Fruit fly (Drosophila melanogaster) whole organism, embryonic: ENCODE data around the gene CG5892.

Source experiments
- Abd-B ChIP-seq: fragments of 200-800 bp; sonication (Bioruptor generic); optimal IDR thresholded peaks from 2 replicates; lab custom pipeline; 2018; ENCODE audit warnings: missing biosample characterization, mild to moderate bottlenecking, missing genetic modification characterization, moderate library complexity
- C15 ChIP-seq: fragments of 200-800 bp; sonication (Bioruptor generic); IDR thresholded peaks from 3 replicates; pipeline ENCODE4 v1.3.6; 2022; ENCODE audit warnings: missing biosample characterization, missing genetic modification characterization
- CG1024 ChIP-seq: fragments of 200-800 bp; sonication (Bioruptor generic); IDR thresholded peaks from 2 replicates; pipeline ENCODE4 v1.3.6; 2022; ENCODE audit warnings: missing biosample characterization, missing genetic modification characterization
- CG10366 ChIP-seq: fragments of 200-800 bp; sonication (Bioruptor generic); IDR thresholded peaks from 2 replicates; pipeline ENCODE4 v1.3.6; 2022; ENCODE audit warnings: missing biosample characterization, missing genetic modification characterization
- CG10565 ChIP-seq: fragments of 200-800 bp; sonication (Bioruptor generic); optimal IDR thresholded peaks from 3 replicates; lab custom pipeline; 2016; ENCODE audit warnings: missing biosample characterization, mild to moderate bottlenecking, missing genetic modification characterization
- CG10979 ChIP-seq: fragments of 200-800 bp; sonication (Bioruptor generic); optimal IDR thresholded peaks from 2 replicates; lab custom pipeline; 2018; ENCODE audit warnings: missing biosample characterization, mild to moderate bottlenecking, missing genetic modification characterization, moderate library complexity
- CG12391 ChIP-seq: fragments of 200-800 bp; sonication (Bioruptor generic); optimal IDR thresholded peaks from 3 replicates; lab custom pipeline; 2018; ENCODE audit warnings: missing biosample characterization, mild to moderate bottlenecking, missing genetic modification characterization, moderate library complexity
- CG16813 ChIP-seq: fragments of 200-800 bp; sonication (Bioruptor generic); IDR thresholded peaks from 3 replicates; pipeline ENCODE4 v1.3.6; 2022; ENCODE audit warnings: missing biosample characterization, missing genetic modification characterization; ENCODE audit not compliant: partially characterized antibody
- CG17359 ChIP-seq: fragments of 200-800 bp; sonication (Bioruptor generic); optimal IDR thresholded peaks from 3 replicates; lab custom pipeline; 2018; ENCODE audit warnings: missing biosample characterization, mild to moderate bottlenecking, missing genetic modification characterization, moderate library complexity
- CG18619 ChIP-seq: fragments of 200-800 bp; sonication (Bioruptor generic); optimal IDR thresholded peaks from 3 replicates; lab custom pipeline; 2017; ENCODE audit warnings: missing biosample characterization, mild to moderate bottlenecking, missing genetic modification characterization
- CG2129 ChIP-seq: fragments of 200-800 bp; sonication (Bioruptor generic); IDR thresholded peaks from 2 replicates; pipeline ENCODE4 v1.3.6; 2022; ENCODE audit warnings: missing biosample characterization, missing genetic modification characterization; ENCODE audit not compliant: partially characterized antibody
- CG3407 ChIP-seq: fragments of 200-800 bp; sonication (Bioruptor generic); optimal IDR thresholded peaks from 2 replicates; lab custom pipeline; 2018; ENCODE audit warnings: missing biosample characterization, mild to moderate bottlenecking, missing genetic modification characterization
- CG3995 ChIP-seq: fragments of 200-800 bp; sonication (Bioruptor generic); optimal IDR thresholded peaks from 3 replicates; lab custom pipeline; 2016; ENCODE audit warnings: missing biosample characterization, missing genetic modification characterization
- CG4282 ChIP-seq: fragments of 200-800 bp; sonication (Bioruptor generic); optimal IDR thresholded peaks from 2 replicates; lab custom pipeline; 2016; ENCODE audit warnings: missing biosample characterization, missing genetic modification characterization
- CG7928 ChIP-seq: fragments of 200-800 bp; sonication (Bioruptor generic); optimal IDR thresholded peaks from 2 replicates; lab custom pipeline; 2017; ENCODE audit warnings: missing biosample characterization, mild to moderate bottlenecking, missing genetic modification characterization
- CG8478 ChIP-seq: fragments of >200 bp; optimal IDR thresholded peaks from 2 replicates; lab custom pipeline; 2018
- CG8765 ChIP-seq: fragments of 200-800 bp; sonication (Bioruptor generic); IDR thresholded peaks from 2 replicates; pipeline ENCODE4 v1.3.6; 2022; ENCODE audit warnings: missing biosample characterization, missing genetic modification characterization
- CG9609 ChIP-seq: fragments of 200-800 bp; sonication (Bioruptor generic); optimal IDR thresholded peaks from 3 replicates; lab custom pipeline; 2016; ENCODE audit warnings: missing biosample characterization, missing genetic modification characterization
- CTCF ChIP-seq: fragments of 200-800 bp; sonication (Bioruptor generic); optimal IDR thresholded peaks from 2 replicates; lab custom pipeline; 2017; ENCODE audit warnings: missing biosample characterization, mild to moderate bottlenecking, missing genetic modification characterization, moderate library complexity
- D19A ChIP-seq: fragments of 200-800 bp; optimal IDR thresholded peaks from 3 replicates; lab custom pipeline; 2019; ENCODE audit warnings: missing biosample characterization, mild to moderate bottlenecking, missing genetic modification characterization, moderate library complexity
- Deaf1 ChIP-seq: fragments of 200-800 bp; optimal IDR thresholded peaks from 3 replicates; lab custom pipeline; 2019; ENCODE audit warnings: missing biosample characterization, mild to moderate bottlenecking, missing genetic modification characterization, moderate library complexity
- Dp ChIP-seq: fragments of 200-800 bp; sonication (Bioruptor generic); optimal IDR thresholded peaks from 2 replicates; lab custom pipeline; 2018; ENCODE audit warnings: missing biosample characterization, mild to moderate bottlenecking, missing genetic modification characterization, moderate library complexity
- E2f1 ChIP-seq: fragments of 200-800 bp; sonication (Bioruptor generic); IDR thresholded peaks from 2 replicates; pipeline ENCODE4 v1.3.6; 2022; ENCODE audit warnings: missing biosample characterization, missing genetic modification characterization
- Ets97D ChIP-seq: fragments of 200-800 bp; sonication (Bioruptor generic); optimal IDR thresholded peaks from 3 replicates; lab custom pipeline; 2016; ENCODE audit warnings: missing biosample characterization, missing genetic modification characterization
- Lim3 ChIP-seq: fragments of 200-800 bp; sonication (Bioruptor generic); IDR thresholded peaks from 2 replicates; pipeline ENCODE4 v1.3.6; 2022; ENCODE audit warnings: missing biosample characterization, missing genetic modification characterization
- Nf-YC ChIP-seq: fragments of 200-800 bp; optimal IDR thresholded peaks from 3 replicates; lab custom pipeline; 2019; ENCODE audit warnings: missing biosample characterization, mild to moderate bottlenecking, missing genetic modification characterization, moderate library complexity
- Pdp1 ChIP-seq, 2 experiments: fragments of 200-800 bp; sonication (Bioruptor generic); optimal IDR thresholded peaks; 3 replicates each; lab custom pipeline; 2016; ENCODE audit warnings: missing biosample characterization in 2 of 2, missing genetic modification characterization in 2 of 2, mild to moderate bottlenecking in 1 of 2, moderate library complexity in 1 of 2
- Sox100B ChIP-seq: fragments of 200-800 bp; sonication (Bioruptor generic); optimal IDR thresholded peaks from 3 replicates; lab custom pipeline; 2018; ENCODE audit warnings: missing biosample characterization, mild to moderate bottlenecking, missing genetic modification characterization
- Ssrp ChIP-seq: fragments of 200-800 bp; sonication (Bioruptor generic); optimal IDR thresholded peaks from 2 replicates; lab custom pipeline; 2018; ENCODE audit warnings: missing biosample characterization, mild to moderate bottlenecking, missing genetic modification characterization, moderate library complexity
- TFAM ChIP-seq: fragments of 200-800 bp; sonication (Bioruptor generic); optimal IDR thresholded peaks from 2 replicates; lab custom pipeline; 2017; ENCODE audit warnings: missing biosample characterization, missing genetic modification characterization, inconsistent platforms
- Vsx1 ChIP-seq: fragments of 200-800 bp; sonication (Bioruptor generic); optimal IDR thresholded peaks from 2 replicates; lab custom pipeline; 2017; ENCODE audit warnings: missing biosample characterization, mild to moderate bottlenecking, missing genetic modification characterization, missing genetic modification reagents
- ac ChIP-seq: fragments of 200-800 bp; sonication (Bioruptor generic); optimal IDR thresholded peaks from 3 replicates; lab custom pipeline; 2017; ENCODE audit warnings: missing biosample characterization, mild to moderate bottlenecking, missing genetic modification characterization
- bigmax ChIP-seq: fragments of 200-800 bp; sonication (Bioruptor generic); optimal IDR thresholded peaks from 2 replicates; lab custom pipeline; 2018; ENCODE audit warnings: missing biosample characterization, mild to moderate bottlenecking, missing genetic modification characterization
- btn ChIP-seq: fragments of 200-800 bp; sonication (Bioruptor generic); optimal IDR thresholded peaks from 2 replicates; lab custom pipeline; 2016; ENCODE audit warnings: missing biosample characterization, missing genetic modification characterization
- chinmo ChIP-seq: fragments of 200-800 bp; sonication (Bioruptor generic); IDR thresholded peaks from 4 replicates; pipeline ENCODE4 v1.3.6; 2022; ENCODE audit warnings: missing biosample characterization, missing genetic modification characterization; ENCODE audit not compliant: partially characterized antibody
- fd3F ChIP-seq: fragments of 200-800 bp; sonication (Bioruptor generic); optimal IDR thresholded peaks from 2 replicates; lab custom pipeline; 2018; ENCODE audit warnings: missing biosample characterization, mild to moderate bottlenecking, missing genetic modification characterization, moderate library complexity
- fru ChIP-seq: fragments of >200 bp; optimal IDR thresholded peaks from 2 replicates; lab custom pipeline; 2017
- gsb ChIP-seq: fragments of 200-800 bp; sonication (Bioruptor generic); IDR thresholded peaks from 2 replicates; pipeline ENCODE4 v1.3.6; 2022; ENCODE audit warnings: missing biosample characterization, missing genetic modification characterization
- gt ChIP-seq: fragments of 200-800 bp; sonication (Bioruptor generic); IDR thresholded peaks from 2 replicates; pipeline ENCODE4 v1.3.6; 2022; ENCODE audit warnings: missing biosample characterization, missing genetic modification characterization
- ham ChIP-seq: fragments of 200-800 bp; sonication (Bioruptor generic); IDR thresholded peaks from 2 replicates; pipeline ENCODE4 v1.3.6; 2022; ENCODE audit warnings: missing biosample characterization, missing genetic modification characterization
- hb ChIP-seq: fragments of 200-800 bp; sonication (Bioruptor generic); IDR thresholded peaks from 3 replicates; pipeline ENCODE4 v1.3.6; 2022; ENCODE audit warnings: missing biosample characterization, missing genetic modification characterization; ENCODE audit not compliant: partially characterized antibody
- jumu ChIP-seq: fragments of 200-800 bp; sonication (Bioruptor generic); optimal IDR thresholded peaks from 3 replicates; lab custom pipeline; 2016; ENCODE audit warnings: missing biosample characterization, missing genetic modification characterization
- kni ChIP-seq: fragments of 200-800 bp; sonication (Bioruptor generic); optimal IDR thresholded peaks from 3 replicates; lab custom pipeline; 2017; ENCODE audit warnings: mild to moderate bottlenecking, missing biosample characterization, missing genetic modification reagents, missing genetic modification characterization
- pan ChIP-seq, 4 experiments: fragments of >200 bp in 3 of 4; fragments of 200-800 bp in 1 of 4; sonication (Bioruptor generic) in 1 of 4; optimal IDR thresholded peaks in 3 of 4; IDR thresholded peaks in 1 of 4; 2 replicates each; pipeline versions ENCODE4 v1.3.6 to Lab custom; 2017 to 2022; ENCODE audit warnings: missing biosample characterization in 2 of 4, missing genetic modification characterization in 2 of 4, mixed read lengths in 1 of 4
- ranshi ChIP-seq: fragments of 200-800 bp; sonication (Bioruptor generic); IDR thresholded peaks from 2 replicates; pipeline ENCODE4 v1.3.6; 2022; ENCODE audit warnings: missing biosample characterization, missing genetic modification characterization
- rib ChIP-seq: fragments of 200-800 bp; sonication (Bioruptor generic); IDR thresholded peaks from 2 replicates; pipeline ENCODE4 v1.3.6; 2022; ENCODE audit warnings: missing biosample characterization, missing genetic modification characterization
- ro ChIP-seq: fragments of 200-800 bp; sonication (Bioruptor generic); IDR thresholded peaks from 2 replicates; pipeline ENCODE4 v1.3.6; 2022; ENCODE audit warnings: missing biosample characterization, missing genetic modification characterization
- sc ChIP-seq, 3 experiments: fragments of >200 bp in 2 of 3; fragments of 200-800 bp in 1 of 3; sonication (Bioruptor generic) in 1 of 3; optimal IDR thresholded peaks; 2 replicates in 2 of 3; 3 replicates in 1 of 3; lab custom pipeline; 2017; ENCODE audit warnings: mild to moderate bottlenecking in 1 of 3, missing biosample characterization in 1 of 3, missing genetic modification characterization in 1 of 3, missing genetic modification reagents in 1 of 3
- sens-2 ChIP-seq: fragments of 200-800 bp; sonication (Bioruptor generic); IDR thresholded peaks from 2 replicates; pipeline ENCODE4 v1.3.6; 2022; ENCODE audit warnings: missing biosample characterization, missing genetic modification characterization
- z ChIP-seq: fragments of 200-800 bp; sonication (Bioruptor generic); IDR thresholded peaks from 3 replicates; pipeline ENCODE4 v1.3.6; 2022; ENCODE audit warnings: missing biosample characterization, missing genetic modification characterization
- zf30C ChIP-seq: fragments of 200-800 bp; sonication (Bioruptor generic); optimal IDR thresholded peaks from 3 replicates; lab custom pipeline; 2018; ENCODE audit warnings: missing biosample characterization, mild to moderate bottlenecking, missing genetic modification characterization

CG5892 gene

DNA sequence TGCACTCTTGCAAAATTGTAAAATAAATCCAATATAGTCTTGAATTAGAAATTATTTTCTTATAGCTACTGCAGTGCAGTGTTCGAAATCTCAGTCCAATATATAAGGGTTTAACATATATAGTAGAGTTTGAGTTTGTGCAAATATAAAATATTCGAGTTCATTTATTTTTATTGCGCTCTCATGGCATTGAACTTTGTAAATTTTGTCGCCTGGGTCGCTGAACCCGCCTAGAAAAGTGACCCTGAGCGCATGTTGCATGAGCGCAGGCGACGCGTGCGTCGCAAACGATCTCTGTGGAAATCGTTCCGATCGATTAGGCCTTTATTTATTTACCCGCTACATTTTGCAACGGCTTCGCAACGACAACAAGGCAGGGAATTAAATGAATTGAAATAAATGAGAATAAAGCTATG, 42.5 kb upstream of the CG5892 start (continued):
- TF ChIP-seq pan (optimal IDR thresholded peaks at IDR 0.05; lab: Kevin White, UChicago) (no peak), pan (GFP tag; optimal IDR thresholded peaks at IDR 0.05 in 1 of 2, IDR thresholded peaks at IDR 0.05 in 1 of 2) (peak in 1 of 2 experiments; percentile 49), fd3F (GFP tag; lab: Kevin White, UChicago) (no peak), Ets97D (GFP tag; lab: Kevin White, UChicago) (no peak), CG9609 (GFP tag; lab: Kevin White, UChicago) (no peak), CG16813 (GFP tag; lab: Robert Waterston, UW) (no peak), Nf-YC (tag; lab: Kevin White, UChicago) (no peak), Vsx1 (GFP tag; lab: Kevin White, UChicago) (peak; percentile 29), rib (GFP tag; lab: Robert Waterston, UW) (no peak), CTCF (no peak), gsb (GFP tag; lab: Robert Waterston, UW) (no peak), kni (GFP tag; lab: Kevin White, UChicago) (no peak), TFAM (GFP tag; lab: Kevin White, UChicago) (no peak), C15 (GFP tag; lab: Robert Waterston, UW) (no peak), btn (GFP tag; lab: Kevin White, UChicago) (no peak), CG12391 (peak; percentile 66), CG8478 (lab: Kevin White, UChicago) (no peak), CG1024 (GFP tag; lab: Robert Waterston, UW) (no peak), D19A (peak; percentile 2), CG3995 (GFP tag; lab: Kevin White, UChicago) (no peak), hb (GFP tag; lab: Robert Waterston, UW) (no peak), gt (GFP tag; lab: Robert Waterston, UW) (no peak), Pdp1 (GFP tag; optimal IDR thresholded peaks at IDR 0.05; lab: Kevin White, UChicago) (peak in 1 of 2 experiments; percentile 15), chinmo (GFP tag; lab: Robert Waterston, UW) (no peak), Sox100B (GFP tag; lab: Kevin White, UChicago) (no peak), Lim3 (GFP tag; lab: Robert Waterston, UW) (no peak), bigmax (no peak), z (no peak), CG7928 (GFP tag; lab: Kevin White, UChicago) (no peak), CG2129 (GFP tag; lab: Robert Waterston, UW) (no peak), Abd-B (GFP tag; lab: Kevin White, UChicago) (peak; percentile 47), Ssrp (peak; percentile 12), sc (optimal IDR thresholded peaks at IDR 0.05; lab: Kevin White, UChicago) (no peak), sc (GFP tag; optimal IDR thresholded peaks at IDR 0.05; lab: Kevin White, UChicago) (peak; percentile 25), E2f1 (GFP tag; lab: Robert Waterston, UW) (no peak), CG10366 (peak; percentile 45), CG10979 (peak; percentile 31), fru (lab: Kevin White, UChicago) (no peak), CG4282 (no peak), CG18619 (GFP tag; lab: Kevin White, UChicago) (peak; percentile 42), zf30C (no peak), ro (GFP tag; lab: Robert Waterston, UW) (no peak), ham (GFP tag; lab: Robert Waterston, UW) (no peak), jumu (no peak), CG3407 (GFP tag; lab: Kevin White, UChicago) (peak; percentile 29), CG10565 (GFP tag; lab: Kevin White, UChicago) (no peak), sens-2 (GFP tag; lab: Robert Waterston, UW) (no peak), CG8765 (0 out of 2 replicates have a peak, but pooled peaks have one; percentile 9), ac (GFP tag; lab: Kevin White, UChicago) (no peak), CG17359 (tag; lab: Kevin White, UChicago) (no peak), Dp (GFP tag; lab: Kevin White, UChicago) (no peak), Deaf1 (tag; lab: Kevin White, UChicago) (no peak), ranshi (GFP tag; lab: Robert Waterston, UW) (0 out of 2 replicates have a peak, but pooled peaks have one; percentile 15)
